Fruit fly (Drosophila melanogaster) whole organism: ENCODE results near the gene CG43844.
A peak's percentile ranks its signal among the peaks of the same experiment; 100 is the strongest.

Experiments
- CG8478 ChIP-seq: fragments of >200 bp; optimal IDR thresholded peaks from 2 replicates; lab custom pipeline; 2018; ENCODE audit warnings: inconsistent platforms
- Dll ChIP-seq: fragments of >200 bp; optimal IDR thresholded peaks from 2 replicates; lab custom pipeline; 2017
- EcR ChIP-seq, 2 experiments: fragments of >200 bp; optimal IDR thresholded peaks; 2 replicates each; lab custom pipeline; 2017; ENCODE audit warnings: missing biosample characterization in 2 of 2, missing genetic modification characterization in 2 of 2, missing genetic modification reagents in 2 of 2
- pan ChIP-seq: fragments of >200 bp; optimal IDR thresholded peaks from 2 replicates; lab custom pipeline; 2017
- psq ChIP-seq: fragments of >200 bp; optimal IDR thresholded peaks from 2 replicates; lab custom pipeline; 2017
- usp ChIP-seq: fragments of >200 bp; optimal IDR thresholded peaks from 2 replicates; lab custom pipeline; 2017; ENCODE audit warnings: missing biosample characterization, missing genetic modification characterization, mixed read lengths

CG43844 gene

DNA sequence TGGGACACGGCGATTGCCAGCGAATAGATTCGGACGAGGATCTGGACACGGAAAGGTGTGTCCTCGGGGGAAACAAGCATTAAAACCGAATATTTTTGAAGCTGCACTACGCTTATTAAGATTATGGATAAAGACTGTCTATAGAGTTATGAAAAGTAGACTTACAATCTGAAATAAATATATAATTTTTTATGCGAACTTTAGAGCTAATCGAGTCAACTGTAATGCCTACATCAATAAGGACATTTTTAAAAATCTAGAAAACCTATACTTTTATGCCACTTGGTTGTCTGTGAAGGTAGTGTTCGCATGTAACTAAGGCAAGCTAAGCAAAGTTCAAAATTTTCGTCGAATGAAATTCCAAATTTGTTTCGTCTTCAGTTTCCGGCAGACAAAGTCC, 15.9 kb upstream of the CG43844 start, which contains the start of gene CG31178:
Gene CG31178 (plus strand): TSS at position 301 of the 400 bp plus-strand sequence.
- TF ChIP-seq CG8478: no peak
- no peak for TF ChIP-seq pan
- TF ChIP-seq EcR (GFP tag; optimal IDR thresholded peaks at IDR 0.05; lab: Kevin White, UChicago): no peak
- no peak for TF ChIP-seq psq
- TF ChIP-seq Dll (lab: Kevin White, UChicago): no peak
- TF ChIP-seq usp (GFP tag; lab: Kevin White, UChicago): no peak

DNA sequence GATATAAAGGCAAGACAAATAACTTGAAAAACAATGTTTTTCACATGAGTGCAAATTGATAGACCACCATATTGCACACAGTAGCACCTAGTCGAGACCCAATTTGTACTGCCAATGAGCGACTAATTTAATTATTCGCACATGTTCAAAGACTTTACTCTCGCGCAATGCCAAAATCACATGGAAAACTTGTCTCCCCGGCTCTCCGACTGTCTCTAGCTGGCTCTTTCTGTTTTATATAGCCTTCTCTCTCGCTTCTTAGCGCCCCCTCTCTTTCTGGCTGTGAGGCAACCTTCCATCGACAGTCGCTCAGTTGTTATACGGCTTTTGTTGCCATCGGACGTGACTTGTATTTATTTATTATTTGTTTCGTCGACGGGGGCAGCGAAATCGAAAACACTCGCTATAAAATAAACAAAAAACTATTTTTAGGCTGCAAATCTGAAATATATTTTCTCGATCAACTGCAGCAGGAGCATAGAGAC, 14.3 kb upstream of the CG43844 start, which contains the start of gene CG6656:
Gene CG6656 (plus strand): TSS at position 312 of the 485 bp plus-strand sequence.
- no peak for TF ChIP-seq usp (GFP tag; lab: Kevin White, UChicago)
- peak; percentile 68 for TF ChIP-seq CG8478
- TF ChIP-seq EcR (GFP tag; optimal IDR thresholded peaks at IDR 0.05; lab: Kevin White, UChicago): no peak
- TF ChIP-seq pan: peak; percentile 72

DNA sequence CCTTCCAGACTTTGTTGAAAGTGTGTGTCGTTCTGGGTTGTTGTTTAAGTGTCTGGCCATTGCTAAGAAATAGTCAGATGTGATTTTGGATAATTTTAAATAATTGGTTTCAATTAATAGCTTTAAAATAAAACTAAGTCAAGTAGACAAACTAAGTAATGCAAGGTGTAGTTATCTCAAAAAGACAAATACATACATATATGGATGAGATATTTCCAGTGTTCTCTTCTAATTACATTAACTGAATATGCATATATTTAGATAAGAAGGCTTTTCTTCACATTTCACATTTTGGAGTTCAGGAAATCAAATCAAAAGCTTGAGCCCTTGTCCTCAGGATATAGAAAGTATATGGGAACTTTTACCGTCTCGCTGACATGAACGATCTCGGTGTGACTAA, 11.7 kb upstream of the CG43844 start, which contains the start of gene P5CDh2:
Gene P5CDh2 (plus strand): TSS at position 301 of the 400 bp plus-strand sequence.
- no peak for TF ChIP-seq EcR (GFP tag; optimal IDR thresholded peaks at IDR 0.05; lab: Kevin White, UChicago)
- TF ChIP-seq CG8478: no peak
- TF ChIP-seq pan: no peak
- TF ChIP-seq Dll (lab: Kevin White, UChicago): no peak
- TF ChIP-seq psq: no peak
- TF ChIP-seq usp (GFP tag; lab: Kevin White, UChicago): no peak

DNA sequence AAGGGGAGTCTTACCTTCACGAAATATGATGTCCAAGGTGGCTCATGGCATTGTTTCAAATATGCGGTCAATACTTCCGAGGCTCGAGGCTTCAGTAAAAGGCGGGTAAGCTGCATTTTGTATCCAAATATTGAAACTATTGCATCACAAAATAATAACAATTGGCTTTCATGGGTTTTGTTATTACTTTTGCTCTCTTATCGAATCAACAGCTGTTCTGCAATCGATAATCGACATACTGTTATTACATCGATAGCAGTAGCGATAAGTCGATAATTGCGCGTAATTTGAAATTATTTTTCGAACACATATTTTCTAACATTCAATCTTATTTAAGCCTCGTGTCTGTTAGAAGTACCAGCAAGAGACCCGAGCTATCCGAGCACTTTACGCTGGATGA, 10.9 kb upstream of the CG43844 start, which contains the start of gene CG34148:
Gene CG34148 (minus strand): TSS at position 214 of the 400 bp plus-strand sequence.
- TF ChIP-seq pan (no peak), usp (GFP tag; lab: Kevin White, UChicago) (no peak)

DNA sequence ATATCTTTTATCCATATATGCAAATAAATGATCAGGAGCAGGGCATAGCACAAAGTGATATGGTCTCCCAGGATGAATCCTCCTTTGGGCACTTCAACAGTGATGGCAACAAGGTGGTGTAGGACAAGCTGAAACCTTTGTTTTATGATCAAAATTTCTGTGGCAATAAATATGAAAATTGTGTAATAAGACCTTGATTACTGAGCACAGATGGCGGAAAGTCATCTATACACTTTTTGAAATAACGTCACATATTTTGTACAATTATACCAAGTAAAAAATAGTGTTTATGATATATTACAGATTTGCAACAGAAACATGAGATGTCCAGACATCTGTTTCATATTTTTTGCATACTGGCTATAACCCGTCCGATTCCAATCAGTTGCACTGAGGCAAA, 8.8 kb upstream of the CG43844 start, which contains the start of gene CG31465:
Gene CG31465 (plus strand): TSS at position 301 of the 400 bp plus-strand sequence.
- TF ChIP-seq pan (no peak), EcR (GFP tag; optimal IDR thresholded peaks at IDR 0.05; lab: Kevin White, UChicago) (no peak), usp (GFP tag; lab: Kevin White, UChicago) (no peak), CG8478 (no peak), Dll (lab: Kevin White, UChicago) (no peak), psq (no peak)

DNA sequence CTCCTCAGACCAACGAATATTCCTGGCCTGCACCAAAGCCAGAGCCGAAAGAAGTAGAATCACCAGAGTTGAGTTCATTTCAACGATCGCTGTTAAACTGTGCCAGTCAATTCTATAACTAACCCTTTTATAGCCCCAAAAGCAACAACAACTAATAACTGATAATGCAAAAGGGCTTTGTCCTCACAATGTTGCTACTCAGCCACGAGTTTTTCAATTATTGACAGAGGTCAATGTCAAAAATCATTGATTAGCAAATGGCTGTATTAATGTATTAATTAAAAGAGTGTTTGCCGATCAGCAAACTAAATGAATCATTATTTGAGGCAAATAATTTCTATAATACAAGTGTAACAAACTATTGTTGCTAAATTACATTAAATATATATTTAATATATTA, 5.0 kb upstream of the CG43844 start, which contains the start of gene fit:
Gene fit (minus strand): TSS at position 101 of the 400 bp plus-strand sequence.
- TF ChIP-seq usp (GFP tag; lab: Kevin White, UChicago): no peak
- no peak for TF ChIP-seq CG8478
- no peak for TF ChIP-seq pan
- TF ChIP-seq Dll (lab: Kevin White, UChicago): no peak
- no peak for TF ChIP-seq psq
- TF ChIP-seq EcR (GFP tag; optimal IDR thresholded peaks at IDR 0.05; lab: Kevin White, UChicago): no peak

DNA sequence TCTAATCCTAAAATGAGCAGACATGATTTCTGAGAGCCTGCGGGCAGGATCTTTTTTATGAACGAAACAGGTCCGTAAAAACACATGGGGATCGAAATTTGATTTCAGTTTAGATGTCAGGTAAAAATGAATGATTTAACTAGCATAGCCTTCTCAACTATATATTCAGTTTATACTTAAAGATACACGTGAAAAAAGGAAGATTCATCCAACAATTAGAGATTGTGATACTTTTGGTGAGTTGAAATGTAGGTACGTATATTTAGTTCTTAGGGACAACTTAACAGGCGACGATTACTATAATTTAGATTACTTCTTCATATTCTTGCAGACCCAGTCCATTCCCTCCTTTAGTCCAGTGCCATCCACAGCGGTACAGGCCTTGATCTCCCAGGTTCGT, 3.9 kb upstream of the CG43844 start, which contains the start of gene CG17819:
Gene CG17819 (minus strand): TSS at position 101 of the 400 bp plus-strand sequence.
- no peak for TF ChIP-seq pan
- no peak for TF ChIP-seq psq
- TF ChIP-seq EcR (GFP tag; optimal IDR thresholded peaks at IDR 0.05; lab: Kevin White, UChicago): no peak
- no peak for TF ChIP-seq CG8478

DNA sequence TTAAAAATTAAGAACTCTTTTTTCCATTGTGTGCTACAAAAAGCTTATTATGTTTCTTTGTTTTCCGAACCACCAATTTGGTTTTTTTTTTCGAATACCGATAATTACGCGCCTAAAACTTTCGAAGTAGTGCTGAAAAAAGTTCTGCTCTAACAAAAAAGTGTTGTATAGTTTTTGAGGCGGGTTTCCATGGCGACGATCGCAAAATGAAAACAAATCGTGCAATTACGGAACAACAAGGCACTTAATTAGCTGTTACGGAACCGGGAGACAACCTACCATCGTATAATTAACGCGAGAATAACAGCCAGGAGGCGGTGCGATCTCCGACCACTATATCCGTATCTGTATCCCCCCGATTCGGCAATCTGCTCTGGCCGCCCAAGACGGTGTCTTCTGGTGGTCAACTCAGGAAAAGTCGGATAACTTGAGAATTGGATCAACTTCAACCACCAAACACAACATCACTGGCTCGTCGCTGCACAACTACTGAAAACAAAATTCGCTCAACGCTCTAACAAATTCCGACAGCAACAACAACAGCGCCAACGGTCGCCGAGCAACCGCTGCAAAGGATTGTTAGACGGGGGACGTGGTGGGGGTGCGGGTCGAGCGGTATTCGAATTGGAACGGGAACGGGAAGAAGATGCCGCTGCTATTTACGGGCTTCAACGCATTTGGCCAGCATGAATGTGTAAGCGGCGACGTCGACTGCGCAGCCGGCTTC, 2.3 kb upstream of the CG43844 start, which contains the start of the genes CG6678 and dnd:
Gene CG6678 (plus strand): TSS at position 169 of the 727 bp plus-strand sequence.
Gene dnd (minus strand): TSS at position 495 of the 727 bp plus-strand sequence.
- TF ChIP-seq Dll (lab: Kevin White, UChicago) (no peak), psq (no peak), pan (no peak), CG8478 (no peak), EcR (GFP tag; optimal IDR thresholded peaks at IDR 0.05; lab: Kevin White, UChicago) (no peak), usp (GFP tag; lab: Kevin White, UChicago) (no peak)

DNA sequence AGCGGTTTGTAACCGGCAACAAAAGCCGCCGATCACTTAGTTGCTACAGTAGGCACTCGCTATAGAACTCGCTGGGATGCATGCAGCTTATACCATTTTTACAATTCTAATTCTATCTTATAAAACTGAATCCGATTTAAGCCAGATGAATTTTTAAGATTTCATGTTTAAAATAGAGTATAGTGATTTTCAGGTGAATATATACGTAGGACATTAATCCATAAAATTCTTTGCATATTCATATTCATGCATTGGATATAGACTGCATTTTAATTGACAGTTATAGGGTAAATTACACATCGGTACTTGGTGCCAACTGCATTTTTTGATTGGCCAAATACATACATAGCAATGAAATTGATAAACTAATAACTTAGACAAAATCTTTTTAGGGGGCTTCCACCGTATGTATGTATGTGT, 1.7 kb upstream of the CG43844 start:
- TF ChIP-seq usp (GFP tag; lab: Kevin White, UChicago) (no peak), Dll (lab: Kevin White, UChicago) (no peak), CG8478 (no peak), EcR (GFP tag; optimal IDR thresholded peaks at IDR 0.05; lab: Kevin White, UChicago) (no peak), pan (no peak), psq (no peak)

DNA sequence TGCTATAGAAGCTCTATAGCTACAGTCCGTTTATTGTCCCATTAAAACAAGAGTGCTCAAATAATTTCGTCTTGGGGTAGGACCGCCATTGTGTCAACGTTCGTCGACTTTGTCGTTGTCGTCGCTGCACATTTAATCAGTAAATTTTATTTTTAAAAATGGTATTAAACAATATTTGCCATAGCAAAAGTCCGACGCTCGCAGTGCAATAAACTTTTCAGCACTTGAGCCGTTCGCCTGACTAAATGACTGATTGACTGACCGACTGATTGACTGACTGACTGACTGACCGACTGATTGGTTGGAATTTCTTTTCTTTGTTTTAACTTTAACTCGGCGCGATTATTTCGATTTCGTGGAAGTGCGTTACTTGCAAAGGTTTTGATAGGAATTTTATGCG, 606 bp downstream of the CG43844 start:
- peak; percentile 37 to 39 for TF ChIP-seq EcR (GFP tag; optimal IDR thresholded peaks at IDR 0.05; lab: Kevin White, UChicago)
- no peak for TF ChIP-seq usp (GFP tag; lab: Kevin White, UChicago)

DNA sequence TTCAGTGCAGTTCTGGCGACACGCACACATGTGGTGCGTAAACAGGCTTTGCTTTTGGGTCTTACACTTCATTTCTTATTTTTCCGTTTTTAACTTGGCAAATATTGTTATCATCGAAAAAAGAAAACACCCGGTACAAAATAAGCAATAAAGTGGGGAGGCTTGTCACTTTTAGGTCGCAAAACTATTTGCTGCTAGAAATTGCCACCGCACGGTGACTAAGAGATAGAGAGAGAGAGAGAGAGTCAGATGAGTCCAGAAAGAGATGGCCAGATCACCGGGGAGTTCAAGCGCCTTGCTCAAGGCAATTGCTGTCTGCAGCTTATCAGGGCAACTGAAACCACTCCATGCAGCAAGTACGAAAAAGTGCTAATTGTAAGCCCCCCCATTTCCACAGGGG, 1.4 kb downstream of the CG43844 start:
- TF ChIP-seq EcR (GFP tag; optimal IDR thresholded peaks at IDR 0.05; lab: Kevin White, UChicago): peak in 1 of 2 experiments; percentile 51
- no peak for TF ChIP-seq psq

DNA sequence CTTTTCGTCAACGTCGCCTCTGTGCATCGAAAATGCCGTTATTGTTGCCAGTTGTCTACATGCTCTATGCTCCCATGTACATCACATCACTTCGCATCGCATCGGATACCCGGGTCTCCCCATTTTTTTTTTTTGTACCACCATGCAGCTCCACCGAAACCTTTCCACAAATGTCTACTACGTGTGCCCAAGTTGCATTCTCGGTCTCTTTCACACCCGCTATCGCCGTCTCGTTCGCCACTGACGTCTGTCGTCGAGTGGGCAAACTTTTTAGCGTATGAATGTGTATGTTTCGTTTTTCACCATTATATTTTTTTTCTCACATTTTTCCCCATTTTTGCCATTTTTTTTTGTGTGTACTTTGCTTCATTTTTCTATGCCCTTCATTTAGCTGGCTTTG, 3.1 kb downstream of the CG43844 start:
- TF ChIP-seq pan (no peak), usp (GFP tag; lab: Kevin White, UChicago) (no peak), CG8478 (no peak), Dll (lab: Kevin White, UChicago) (no peak), EcR (GFP tag; optimal IDR thresholded peaks at IDR 0.05; lab: Kevin White, UChicago) (no peak), psq (no peak)

DNA sequence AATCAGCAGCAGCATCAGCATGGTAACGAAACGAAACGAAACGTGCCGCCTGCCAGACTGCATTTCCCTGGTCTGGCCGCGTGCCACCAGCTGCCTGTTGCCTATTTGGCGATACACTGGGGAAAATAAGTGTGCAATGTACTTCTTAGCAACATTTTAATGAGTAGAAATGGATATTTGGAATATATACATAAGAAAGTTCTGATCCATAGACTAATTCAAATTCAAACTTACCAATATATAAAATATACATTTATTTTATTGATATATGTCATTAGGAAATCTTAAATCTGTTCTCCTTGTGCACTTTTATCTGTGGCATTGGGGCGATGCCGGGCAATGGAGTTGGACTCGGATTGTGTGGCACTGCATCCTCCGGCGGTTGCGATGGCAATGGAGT, 4.6 kb downstream of the CG43844 start:
- no peak for TF ChIP-seq Dll (lab: Kevin White, UChicago)
- no peak for TF ChIP-seq pan
